Worm (Caenorhabditis elegans) whole organism, dauer: ENCODE measurements around the gene Y39B6A.25.
"Not testable (repeated sequence)": the region's sequence is repeated elsewhere in the genome, so short reads cannot be mapped to it uniquely, and the experiment has no call there.

Experiments used
- unc-62 ChIP-seq: sonication (generic microtip); optimal IDR thresholded peaks from 2 replicates; lab custom pipeline; 2017; ENCODE audit warnings: missing biosample characterization, missing genetic modification reagents, missing genetic modification characterization

The Y39B6A.25 gene

ce11 chrV:19013215-19013614, 13.0 kb upstream of the Y39B6A.25 start:
- TF ChIP-seq unc-62 (GFP tag; lab: Kevin White, UChicago), result no peak

ce11 chrV:19014273-19014672, 12.0 kb upstream of the Y39B6A.25 start, which contains the start of gene Y39B6A.30:
TSS of gene Y39B6A.30 (plus strand) at chrV:19014573.
- not testable (repeated sequence) for TF ChIP-seq unc-62 (GFP tag; lab: Kevin White, UChicago)

ce11 chrV:19019239-19019638, 7.0 kb upstream of the Y39B6A.25 start:
- no peak for TF ChIP-seq unc-62 (GFP tag; lab: Kevin White, UChicago)

- TF ChIP-seq unc-62 (GFP tag; lab: Kevin White, UChicago), result no peak
Measured at ce11 chrV:19024683-19025082, 1.6 kb upstream of the Y39B6A.25 start, which contains the start of gene Y39B6A.29. TSS of gene Y39B6A.29 (minus strand) at chrV:19024783.

- no peak for TF ChIP-seq unc-62 (GFP tag; lab: Kevin White, UChicago)
Measured at ce11 chrV:19027338-19027737, 1.1 kb downstream of the Y39B6A.25 start.

- no peak for TF ChIP-seq unc-62 (GFP tag; lab: Kevin White, UChicago)
Measured at ce11 chrV:19031456-19031855, 5.2 kb downstream of the Y39B6A.25 start, which contains the start of gene Y39B6A.27. TSS of gene Y39B6A.27 (plus strand) at chrV:19031756.

ce11 chrV:19036061-19036460, 9.8 kb downstream of the Y39B6A.25 start:
- TF ChIP-seq unc-62 (GFP tag; lab: Kevin White, UChicago), result no peak

ce11 chrV:19037222-19037621, 11.0 kb downstream of the Y39B6A.25 start, which contains the start of gene asp-17:
TSS of gene asp-17 (minus strand) at chrV:19037322.
- TF ChIP-seq unc-62 (GFP tag; lab: Kevin White, UChicago), result no peak

- no peak for TF ChIP-seq unc-62 (GFP tag; lab: Kevin White, UChicago)
Measured at ce11 chrV:19042256-19042655, 16.0 kb downstream of the Y39B6A.25 start, which contains the start of gene asp-16. TSS of gene asp-16 (minus strand) at chrV:19042605.

ce11 chrV:19044753-19045152, 18.5 kb downstream of the Y39B6A.25 start, which contains the start of gene asp-15:
TSS of gene asp-15 (minus strand) at chrV:19044853.
- no peak for TF ChIP-seq unc-62 (GFP tag; lab: Kevin White, UChicago)

ce11 chrV:19047442-19047841, 21.2 kb downstream of the Y39B6A.25 start:
- no peak for TF ChIP-seq unc-62 (GFP tag; lab: Kevin White, UChicago)

- TF ChIP-seq unc-62 (GFP tag; lab: Kevin White, UChicago), result no peak
Measured at ce11 chrV:19049140-19050092, 23.2 kb downstream of the Y39B6A.25 start.

- no peak for TF ChIP-seq unc-62 (GFP tag; lab: Kevin White, UChicago)
Measured at ce11 chrV:19050438-19050837, 24.2 kb downstream of the Y39B6A.25 start, which contains the start of gene asp-1. TSS of gene asp-1 (minus strand) at chrV:19050752.

ce11 chrV:19050888-19051287, 24.6 kb downstream of the Y39B6A.25 start:
- no peak for TF ChIP-seq unc-62 (GFP tag; lab: Kevin White, UChicago)

ce11 chrV:19051425-19051824, 25.2 kb downstream of the Y39B6A.25 start:
- TF ChIP-seq unc-62 (GFP tag; lab: Kevin White, UChicago), result no peak

- no peak for TF ChIP-seq unc-62 (GFP tag; lab: Kevin White, UChicago)
Measured at ce11 chrV:19053281-19053680, 27.0 kb downstream of the Y39B6A.25 start.
